Fruit fly (Drosophila melanogaster): Measurements from ENCODE around the gene Snap25.
A peak's percentile ranks its signal among the peaks of the same experiment; 100 is the strongest.

The Snap25 gene

DNA sequence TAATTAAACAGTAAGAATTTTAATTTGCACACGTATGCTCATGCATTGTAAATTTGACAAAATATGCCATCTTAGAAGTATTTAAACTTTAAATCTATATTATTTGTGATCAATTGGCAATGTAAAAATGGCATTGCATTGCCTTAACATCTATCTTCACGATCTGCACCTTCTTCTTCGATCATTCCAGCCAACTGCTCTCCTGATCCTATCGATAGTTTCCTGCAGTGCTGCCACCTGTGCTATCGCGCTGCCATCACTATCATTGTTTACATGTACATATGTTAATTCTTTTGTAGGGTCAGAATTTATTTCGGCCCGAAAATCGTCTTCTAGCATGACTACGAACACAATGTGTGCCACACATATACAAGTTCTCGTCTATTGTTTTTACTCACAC, 157.4 kb downstream of the Snap25 start (continued):
- TF ChIP-seq jing (GFP tag; optimal IDR thresholded peaks at IDR 0.05) (no peak), hkb (optimal IDR thresholded peaks at IDR 0.05) (no peak), hkb (GFP tag; IDR thresholded peaks at IDR 0.05) (no peak), CG15696 (tag; optimal IDR thresholded peaks at IDR 0.05) (no peak), ewg (GFP tag; optimal IDR thresholded peaks at IDR 0.05) (no peak), CG18619 (GFP tag; optimal IDR thresholded peaks at IDR 0.05) (no peak), fu2 (GFP tag; optimal IDR thresholded peaks at IDR 0.05) (no peak), chm (GFP tag; IDR thresholded peaks at IDR 0.05) (no peak), Rfx (GFP tag; IDR thresholded peaks at IDR 0.05) (no peak), CG5245 (GFP tag; optimal IDR thresholded peaks at IDR 0.05) (no peak), Blimp-1 (GFP tag; optimal IDR thresholded peaks at IDR 0.05) (no peak), da (GFP tag; optimal IDR thresholded peaks at IDR 0.05) (no peak), CG2120 (GFP tag; optimal IDR thresholded peaks at IDR 0.05) (no peak), lilli (GFP tag; optimal IDR thresholded peaks at IDR 0.05) (no peak), wor (GFP tag; IDR thresholded peaks at IDR 0.05) (no peak), pita (GFP tag; optimal IDR thresholded peaks at IDR 0.05) (no peak), Dll (GFP tag; IDR thresholded peaks at IDR 0.05; ENCODE audit: partially characterized antibody) (no peak), Pdp1 (GFP tag; optimal IDR thresholded peaks at IDR 0.05) (no peak), zen2 (GFP tag; IDR thresholded peaks at IDR 0.05; ENCODE audit: partially characterized antibody) (no peak), CG17612 (GFP tag; IDR thresholded peaks at IDR 0.05) (no peak), CG3838 (GFP tag; optimal IDR thresholded peaks at IDR 0.05) (no peak), crp (GFP tag; optimal IDR thresholded peaks at IDR 0.05) (no peak), Rx (GFP tag; IDR thresholded peaks at IDR 0.05) (no peak), Abd-B (GFP tag; optimal IDR thresholded peaks at IDR 0.05) (no peak), hbn (GFP tag; IDR thresholded peaks at IDR 0.05; ENCODE audit: partially characterized antibody) (no peak), CG6854 (GFP tag; optimal IDR thresholded peaks at IDR 0.05) (no peak), repo (GFP tag; optimal IDR thresholded peaks at IDR 0.05) (no peak), run (tag; optimal IDR thresholded peaks at IDR 0.05) (no peak), CG1832 (GFP tag; optimal IDR thresholded peaks at IDR 0.05) (no peak), danr (GFP tag; IDR thresholded peaks at IDR 0.05) (no peak), CG10543 (GFP tag; optimal IDR thresholded peaks at IDR 0.05) (no peak), CG3065 (GFP tag; optimal IDR thresholded peaks at IDR 0.05) (no peak), CG4424 (GFP tag; optimal IDR thresholded peaks at IDR 0.05) (no peak), ase (GFP tag; IDR thresholded peaks at IDR 0.05) (no peak), CG8765 (GFP tag; IDR thresholded peaks at IDR 0.05) (no peak), CG11696 (GFP tag; IDR thresholded peaks at IDR 0.05) (no peak), CG17802 (tag; optimal IDR thresholded peaks at IDR 0.05) (peak; percentile 73), CG7372 (GFP tag; IDR thresholded peaks at IDR 0.05) (no peak), lov (optimal IDR thresholded peaks at IDR 0.05) (no peak), lov (GFP tag; IDR thresholded peaks at IDR 0.05) (no peak), vvl (GFP tag; IDR thresholded peaks at IDR 0.05) (no peak), phol (tag; optimal IDR thresholded peaks at IDR 0.05) (no peak), schlank (tag; optimal IDR thresholded peaks at IDR 0.05) (no peak), Atf-2 (GFP tag; optimal IDR thresholded peaks at IDR 0.05) (no peak), ara (GFP tag; IDR thresholded peaks at IDR 0.05) (no peak), fd96Cb (tag; optimal IDR thresholded peaks at IDR 0.05) (no peak), Lpt (GFP tag; optimal IDR thresholded peaks at IDR 0.05) (no peak), abd-A (tag; optimal IDR thresholded peaks at IDR 0.05) (no peak), Atf6 (GFP tag; IDR thresholded peaks at IDR 0.05) (no peak), CG31388 (GFP tag; optimal IDR thresholded peaks at IDR 0.05) (no peak), CG11723 (GFP tag; optimal IDR thresholded peaks at IDR 0.05) (peak; percentile 6), Ssrp (tag; optimal IDR thresholded peaks at IDR 0.05) (no peak), YL-1 (GFP tag; optimal IDR thresholded peaks at IDR 0.05) (no peak)

Data from whole organism, embryonic.